Fruit fly (Drosophila melanogaster): ENCODE results near the gene Cyp313a5.

DNA sequence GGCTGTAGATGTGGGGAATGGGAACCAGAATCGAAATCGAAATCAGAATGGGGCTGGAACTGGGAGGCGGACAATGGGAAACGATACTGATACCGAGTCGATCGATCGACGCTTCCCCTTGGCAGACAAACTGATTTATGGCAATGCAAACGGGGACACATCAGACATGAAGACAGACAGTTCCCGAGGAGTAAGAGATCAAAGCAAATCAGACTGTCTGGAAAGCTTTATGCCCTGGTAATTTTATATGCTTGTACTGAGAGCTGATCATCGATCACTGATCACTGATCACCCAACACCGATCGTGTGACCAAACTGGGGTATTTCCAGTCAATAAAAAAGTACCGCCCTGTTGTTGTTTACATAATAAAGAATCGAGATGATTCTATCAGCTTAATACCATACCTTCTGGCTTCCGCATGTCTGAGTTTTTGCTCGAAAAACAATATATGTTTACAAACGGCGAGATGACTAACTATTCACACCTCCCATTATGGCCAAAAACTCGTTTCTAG is 35.5 kb upstream of the Cyp313a5 start:
- TF ChIP-seq insv (optimal IDR thresholded peaks at IDR 0.05): no peak
- no peak for TF ChIP-seq psq (optimal IDR thresholded peaks at IDR 0.05)
- TF ChIP-seq ttk (optimal IDR thresholded peaks at IDR 0.05): no peak
- TF ChIP-seq Sin3A (optimal IDR thresholded peaks at IDR 0.05): no peak
- TF ChIP-seq Myc (optimal IDR thresholded peaks at IDR 0.05): no peak
- TF ChIP-seq h (optimal IDR thresholded peaks at IDR 0.05): no peak

Measured in Kc167 (cell line).